Worm (Caenorhabditis elegans): ENCODE measurements around the gene F40G9.19.

DNA sequence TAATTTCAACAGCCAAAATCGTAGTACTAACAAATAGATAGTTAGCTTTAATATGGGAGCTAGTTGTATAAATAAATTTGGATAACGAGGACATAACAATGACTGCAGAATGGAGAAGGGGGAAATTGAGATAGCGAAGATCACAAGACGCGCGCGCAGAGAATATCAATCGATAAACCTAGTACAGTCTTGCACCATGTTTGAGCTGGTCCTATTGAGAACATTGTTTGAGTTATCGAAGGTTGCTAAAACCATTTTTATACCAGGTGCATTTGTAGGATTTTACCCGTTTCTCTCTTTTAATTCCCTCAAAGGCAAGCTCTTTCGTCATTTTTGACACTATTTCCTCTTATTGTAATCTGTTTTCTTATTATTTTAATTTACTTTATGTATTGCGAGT lies 2.0 kb upstream of the F40G9.19 start, which contains the start of the genes F40G9.9 and F40G9.12:
- TF ChIP-seq dao-5 (tag; optimal IDR thresholded peaks at IDR 0.05) = no peak
- no peak for TF ChIP-seq W03F9.2 (tag; optimal IDR thresholded peaks at IDR 0.05)
- no peak for TF ChIP-seq him-1 (tag; optimal IDR thresholded peaks at IDR 0.05)
